Fruit fly (Drosophila melanogaster): Measurements from ENCODE around the gene CG43680.

The CG43680 gene

DNA sequence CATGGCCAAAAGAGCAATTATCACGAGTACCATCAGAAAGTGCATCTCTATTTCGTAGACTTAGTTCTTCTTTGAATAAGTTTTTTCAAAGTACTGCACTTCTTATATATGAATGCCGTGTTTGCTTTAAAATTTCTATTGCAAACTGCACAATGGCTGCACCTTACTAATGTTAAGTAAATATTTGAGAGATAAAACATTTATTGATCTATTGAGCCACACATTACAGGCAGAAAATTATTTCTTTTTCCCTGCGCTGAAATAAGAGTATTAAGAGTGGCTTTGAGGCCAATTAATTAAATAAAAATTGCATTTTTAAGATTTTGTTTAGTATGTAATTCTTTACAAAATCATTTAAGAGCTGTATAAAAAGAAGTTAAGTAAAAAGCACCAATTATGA is at the start of gene CG43680:
CG43680 (minus strand) TSS at position 101 of the 400 bp plus-strand sequence.
- no peak for TF ChIP-seq CG8478 (optimal IDR thresholded peaks at IDR 0.05)
- TF ChIP-seq CTCF (optimal IDR thresholded peaks at IDR 0.05) = no peak

DNA sequence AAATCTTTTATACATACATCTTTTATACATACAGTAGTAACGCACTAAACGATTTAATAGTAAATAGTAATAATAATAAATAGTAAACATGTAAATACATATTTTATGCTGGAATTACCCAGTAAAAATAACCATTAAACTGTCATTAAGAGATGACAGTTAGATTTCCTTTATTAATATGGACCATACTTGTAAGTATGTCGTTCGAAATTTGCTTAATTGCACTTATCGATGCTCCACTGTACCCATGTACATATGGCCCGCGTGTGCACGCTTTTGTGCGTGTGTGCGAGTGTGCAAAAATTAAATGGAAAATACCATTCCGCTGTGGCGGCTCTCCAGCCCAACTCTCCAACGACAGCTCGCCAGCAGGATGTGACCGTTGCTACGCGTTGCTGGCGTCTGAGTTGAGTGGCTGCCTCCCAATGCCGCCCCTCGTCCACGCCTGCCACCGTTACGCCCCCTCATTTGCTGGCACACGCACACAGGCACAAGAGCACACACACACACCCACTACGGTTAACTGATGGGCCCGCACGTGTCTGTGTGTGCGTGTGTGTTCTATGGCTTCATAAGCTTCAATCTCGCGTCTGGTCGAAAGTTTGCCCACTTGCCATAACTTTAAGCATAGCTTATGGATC is 49.6 kb upstream of the CG43680 start:
- no peak for TF ChIP-seq CG8478 (optimal IDR thresholded peaks at IDR 0.05)
- TF ChIP-seq CTCF (optimal IDR thresholded peaks at IDR 0.05) = no peak

DNA sequence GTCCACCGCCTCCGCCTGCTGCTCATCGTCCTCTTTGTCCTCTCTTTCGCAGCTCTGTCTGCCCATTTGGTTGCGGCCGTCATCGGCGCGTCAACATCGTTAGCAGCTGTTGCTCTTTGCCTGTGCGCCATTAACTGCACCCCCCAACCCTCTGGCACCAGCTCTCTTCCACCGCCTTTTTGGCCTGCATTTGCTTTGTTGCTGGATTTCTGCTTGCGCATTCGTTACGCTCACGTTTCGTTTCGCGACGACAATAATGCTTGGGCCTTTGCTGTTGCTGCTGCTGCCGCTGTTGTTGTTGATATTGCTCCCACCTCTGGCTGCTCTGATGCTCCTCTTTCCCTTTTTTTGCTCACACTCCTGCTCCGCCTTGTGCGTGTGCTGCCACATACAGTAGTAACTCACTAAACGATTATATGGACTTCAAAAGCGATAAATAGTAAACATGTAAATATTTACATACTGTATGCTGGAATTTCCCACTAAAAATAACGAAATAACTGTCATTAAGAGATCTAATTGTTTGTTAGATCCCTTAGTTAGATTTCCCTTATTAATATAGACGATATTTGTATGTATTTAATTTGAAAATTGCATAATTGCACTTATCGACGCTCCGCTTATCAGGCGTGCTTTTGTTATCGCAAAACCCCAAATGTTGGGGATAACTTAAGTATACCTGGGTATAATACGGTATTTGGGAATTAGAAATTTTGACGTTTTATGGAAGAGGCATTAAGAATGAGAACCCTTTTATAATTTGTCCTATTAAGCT is 48.7 kb upstream of the CG43680 start:
- TF ChIP-seq CG8478 (optimal IDR thresholded peaks at IDR 0.05) (no peak), CTCF (optimal IDR thresholded peaks at IDR 0.05) (no peak)

DNA sequence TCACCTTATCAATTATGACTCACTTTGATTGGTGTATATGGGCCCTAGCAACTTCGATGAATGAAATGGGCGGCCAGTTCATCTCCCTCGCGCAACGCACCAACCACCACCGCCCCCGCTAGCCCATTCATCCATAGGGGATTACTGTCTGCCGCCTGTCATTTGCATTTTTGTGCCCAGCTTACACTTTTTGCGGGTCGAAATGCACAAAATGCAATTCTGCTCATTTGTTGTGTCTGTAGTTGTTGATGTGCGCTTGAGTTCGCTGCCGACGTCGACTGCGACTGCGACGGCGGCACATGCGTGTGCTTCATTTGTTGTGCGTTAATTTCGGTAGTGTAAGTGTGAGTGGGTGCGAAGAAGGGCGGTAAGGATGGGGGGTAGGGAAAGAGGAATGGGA is 47.8 kb upstream of the CG43680 start:
- TF ChIP-seq CTCF (optimal IDR thresholded peaks at IDR 0.05) (no peak), CG8478 (optimal IDR thresholded peaks at IDR 0.05) (no peak)

DNA sequence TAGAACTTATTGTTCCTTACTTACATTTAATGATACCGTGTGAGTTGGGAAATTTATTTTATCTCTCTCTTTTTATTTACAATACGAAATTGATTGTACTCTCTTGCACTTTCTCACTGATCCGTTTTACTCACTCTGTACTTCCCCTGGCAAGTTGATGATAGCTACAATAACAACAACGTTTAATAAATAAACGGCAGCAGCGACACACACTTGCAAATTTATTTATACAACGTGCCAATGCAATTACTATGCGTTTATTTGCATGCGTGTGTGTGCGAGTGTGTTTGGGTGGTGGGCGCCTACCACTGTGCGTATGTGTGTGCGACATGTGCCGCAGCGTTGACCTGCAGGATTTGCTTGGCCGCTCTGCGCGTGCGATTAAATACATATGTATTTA is 46.4 kb upstream of the CG43680 start:
- no peak for TF ChIP-seq CTCF (optimal IDR thresholded peaks at IDR 0.05)
- no peak for TF ChIP-seq CG8478 (optimal IDR thresholded peaks at IDR 0.05)

DNA sequence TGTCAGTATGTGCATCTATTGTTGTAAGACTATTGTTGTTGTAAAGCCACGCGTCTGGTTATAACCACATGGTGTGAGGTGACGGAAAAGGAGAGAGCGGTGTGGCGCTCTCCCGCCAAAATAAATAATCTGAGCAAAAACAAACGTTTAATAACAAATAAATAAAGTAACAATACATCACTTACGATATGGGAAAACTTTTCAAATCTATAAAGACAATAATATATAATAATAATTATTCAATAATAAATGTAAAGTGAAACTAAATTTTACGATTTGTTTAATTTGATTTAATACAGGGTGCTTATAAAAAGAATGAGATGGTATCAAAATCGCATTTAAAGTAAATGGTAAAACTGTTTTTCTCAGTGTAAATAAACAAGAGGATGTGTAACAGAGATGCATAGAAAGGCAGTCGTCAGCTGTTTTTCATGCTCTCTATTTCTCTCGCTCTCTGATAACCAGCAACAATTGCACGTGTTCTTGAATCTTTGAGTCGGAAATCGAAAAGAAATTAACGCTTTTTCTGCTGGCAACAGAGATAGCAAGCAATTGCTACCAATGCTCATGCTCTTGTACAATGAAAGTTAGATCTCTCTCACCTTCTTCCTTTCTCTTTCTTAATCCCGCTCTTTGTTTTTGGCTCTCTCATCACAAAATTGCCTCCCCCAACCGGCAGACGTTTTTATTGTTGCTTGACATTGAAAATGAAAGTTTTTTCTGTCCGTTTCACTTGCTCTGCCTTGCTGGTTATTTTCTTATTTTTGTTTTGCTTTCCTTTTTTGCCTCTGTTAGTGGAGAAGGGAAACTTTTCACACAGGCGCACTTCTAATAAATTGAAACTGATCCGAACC is 45.7 kb upstream of the CG43680 start:
- TF ChIP-seq CG8478 (optimal IDR thresholded peaks at IDR 0.05) = no peak
- TF ChIP-seq CTCF (optimal IDR thresholded peaks at IDR 0.05) = no peak

DNA sequence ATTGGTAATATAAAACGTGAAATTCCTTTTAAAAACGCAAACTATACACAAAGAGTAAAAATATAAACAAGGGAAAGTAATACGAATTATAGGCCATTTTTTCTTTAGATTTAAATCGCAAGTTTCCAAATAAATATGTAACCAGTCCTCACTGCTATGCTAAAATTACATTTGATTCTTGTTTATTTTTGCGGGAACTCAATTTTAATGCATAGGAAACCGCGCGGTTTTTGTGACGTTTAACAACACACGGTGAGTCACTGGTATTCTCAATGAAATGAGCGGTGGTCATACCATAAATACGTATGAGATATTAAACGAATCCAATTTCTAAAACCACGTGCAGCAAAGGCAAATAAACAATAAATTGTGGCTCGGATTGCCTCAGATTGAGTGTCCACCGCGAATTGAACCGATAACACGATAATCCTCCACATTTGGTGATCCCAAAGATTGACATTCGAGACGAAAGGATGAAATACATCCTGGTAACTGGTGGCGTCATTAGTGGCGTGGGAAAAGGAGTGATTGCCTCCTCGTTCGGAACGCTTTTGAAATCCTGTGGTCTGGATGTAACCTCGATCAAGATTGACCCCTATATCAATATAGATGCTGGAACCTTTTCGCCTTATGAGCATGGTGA is 44.8 kb upstream of the CG43680 start, which contains the start of gene Ctps:
Ctps (plus strand) TSS at position 37 of the 643 bp plus-strand sequence.
- TF ChIP-seq CG8478 (optimal IDR thresholded peaks at IDR 0.05) = no peak
- no peak for TF ChIP-seq CTCF (optimal IDR thresholded peaks at IDR 0.05)

DNA sequence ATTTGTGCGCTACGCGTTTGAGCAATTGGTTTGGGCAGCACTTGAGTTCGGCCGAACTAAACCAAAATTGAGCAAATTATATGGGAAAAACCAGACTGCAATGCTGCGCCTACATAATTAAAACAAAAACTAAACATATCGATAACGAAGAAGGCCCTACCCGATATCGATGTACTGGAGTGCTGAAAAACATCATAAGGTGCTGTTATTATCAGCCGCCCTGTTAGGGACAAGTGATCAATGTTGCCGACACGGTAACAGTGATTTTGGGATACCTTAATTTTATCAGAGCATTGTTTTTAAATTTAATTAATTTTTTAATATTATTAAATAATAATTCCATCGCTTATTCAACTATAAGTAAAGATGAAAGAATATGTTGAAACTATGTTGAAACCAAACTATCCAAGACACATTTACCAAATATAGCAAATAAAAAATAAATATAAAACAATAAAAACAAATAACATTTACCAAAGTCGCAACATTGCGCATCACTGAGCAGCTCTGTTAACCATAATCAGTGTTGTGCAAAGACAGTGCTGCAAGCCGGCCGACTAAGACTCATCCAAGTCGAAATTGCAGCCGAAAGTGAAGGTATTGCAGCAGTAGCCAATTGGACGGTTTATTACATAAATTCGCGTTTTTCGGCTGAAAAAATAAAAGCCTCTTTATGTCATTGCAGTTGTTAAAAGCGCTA is 41.6 kb upstream of the CG43680 start, which contains the start of the genes sstn, Plp and GlyRS:
sstn (minus strand) TSS at position 131 of the 700 bp plus-strand sequence.
Plp (minus strand) TSS at position 136 of the 700 bp plus-strand sequence.
GlyRS (plus strand) TSS at position 554 of the 700 bp plus-strand sequence.
- TF ChIP-seq CG8478 (optimal IDR thresholded peaks at IDR 0.05) (no peak), CTCF (optimal IDR thresholded peaks at IDR 0.05) (no peak)

DNA sequence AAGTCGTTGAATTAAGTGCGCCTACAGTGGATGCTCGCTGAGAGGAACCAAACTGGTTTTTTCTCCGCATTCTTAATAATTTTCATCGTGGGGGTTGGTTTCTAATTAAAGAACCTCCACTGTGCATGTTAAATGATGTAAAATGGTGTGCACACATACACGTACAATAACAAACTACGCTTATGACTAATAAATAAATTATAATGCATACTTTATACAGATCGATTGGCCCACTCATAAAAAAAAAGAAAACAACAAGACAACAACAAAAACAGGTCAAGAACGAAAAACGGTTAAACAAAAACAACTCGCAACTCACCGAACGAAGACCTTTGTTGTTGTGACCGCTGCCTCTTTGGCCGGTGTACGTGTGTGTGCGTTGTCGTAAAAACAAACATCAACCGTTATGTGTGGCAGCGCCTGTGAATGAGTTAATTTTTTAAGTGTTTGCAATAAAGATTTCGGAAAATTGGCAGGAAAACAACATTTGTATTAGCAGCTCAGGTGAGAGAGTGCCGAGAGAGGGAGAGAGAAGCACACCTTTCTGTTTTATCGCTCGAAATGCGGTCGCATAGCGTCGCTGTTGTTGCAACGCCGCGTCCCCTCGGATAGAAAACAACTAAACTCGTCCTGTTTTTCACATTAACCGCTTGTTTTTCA is 40.9 kb upstream of the CG43680 start:
- TF ChIP-seq CTCF (optimal IDR thresholded peaks at IDR 0.05) (no peak), CG8478 (optimal IDR thresholded peaks at IDR 0.05) (no peak)

DNA sequence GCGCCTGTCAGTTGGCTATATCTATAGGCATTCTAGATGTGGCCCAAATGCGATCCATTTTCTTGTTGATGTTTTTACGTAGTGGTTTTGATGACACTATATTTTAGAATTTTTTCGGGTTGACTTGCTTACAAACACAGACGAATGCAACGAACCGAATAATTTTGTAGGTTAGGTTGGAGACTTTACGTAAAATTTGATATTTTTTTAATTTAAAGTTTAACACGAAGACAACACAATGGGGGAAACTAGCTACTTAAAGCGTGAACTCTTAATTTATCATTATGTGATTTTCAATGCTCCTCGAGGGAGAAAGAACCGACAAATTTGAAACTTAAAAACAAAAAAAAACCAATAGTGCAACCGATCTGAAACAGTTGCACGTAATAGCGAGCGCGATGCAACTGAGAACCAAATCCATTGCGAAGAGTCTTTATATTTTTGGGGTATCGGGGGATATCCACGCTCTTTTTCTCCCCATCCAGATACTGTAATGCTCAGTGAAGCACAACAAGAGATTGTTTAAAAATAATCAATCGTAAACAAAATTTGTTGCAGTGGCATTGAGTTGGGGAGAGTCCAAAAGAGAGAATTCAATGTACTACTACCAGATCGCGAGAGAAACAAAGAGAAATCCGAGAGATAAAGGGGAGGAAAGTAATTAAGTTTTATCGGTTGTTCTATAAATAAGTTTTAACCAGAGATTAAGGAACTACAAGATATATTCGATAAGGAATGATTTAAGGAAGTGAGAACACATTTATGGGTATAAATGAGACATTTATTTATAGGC is 36.9 kb upstream of the CG43680 start:
- no peak for TF ChIP-seq CG8478 (optimal IDR thresholded peaks at IDR 0.05)
- no peak for TF ChIP-seq CTCF (optimal IDR thresholded peaks at IDR 0.05)

DNA sequence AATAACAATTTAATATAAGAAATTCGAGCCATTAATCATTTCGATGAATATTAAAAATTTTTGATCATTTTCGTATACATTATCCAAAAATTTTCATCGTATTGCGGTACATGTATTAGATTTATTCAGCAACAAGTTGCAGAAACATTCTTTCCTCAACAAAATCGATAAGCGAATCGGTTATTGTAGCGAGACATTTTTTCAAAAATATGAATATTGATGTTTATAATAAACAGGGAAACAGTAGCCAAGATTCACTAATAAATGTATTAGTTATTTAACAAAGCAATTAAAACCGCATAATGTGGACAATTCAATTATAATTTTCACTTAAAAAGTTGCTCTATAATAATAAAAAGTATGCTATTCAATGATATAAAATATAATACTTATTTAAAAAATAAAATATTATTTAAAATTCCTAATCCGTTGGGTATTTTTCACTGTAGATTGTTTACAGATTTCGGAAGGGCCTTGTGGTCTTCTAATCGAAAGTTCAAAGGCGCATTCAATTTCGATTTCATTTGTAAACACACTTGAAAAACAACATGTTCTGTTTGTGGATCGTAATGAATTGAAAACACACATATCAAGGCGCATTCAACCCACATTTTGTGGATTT is 36.0 kb upstream of the CG43680 start:
- no peak for TF ChIP-seq CTCF (optimal IDR thresholded peaks at IDR 0.05)
- TF ChIP-seq CG8478 (optimal IDR thresholded peaks at IDR 0.05) = no peak

DNA sequence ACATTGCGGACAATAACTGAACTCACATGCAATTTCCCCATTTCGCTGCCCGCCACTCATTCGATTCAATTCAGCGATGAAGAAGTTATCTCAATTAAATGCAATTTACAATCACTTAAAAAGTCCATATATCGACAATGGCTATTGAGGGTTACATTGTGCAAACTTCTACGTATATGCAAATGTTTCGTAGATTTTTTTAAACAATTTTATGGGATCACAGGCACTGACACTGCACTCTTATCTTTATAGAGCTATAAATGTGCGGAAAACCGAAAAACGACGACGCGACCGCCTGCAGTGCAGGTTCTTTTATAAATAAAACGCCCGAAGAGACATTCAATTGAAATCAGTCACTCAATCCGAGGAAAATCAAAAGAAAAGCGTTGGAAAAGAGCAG is 35.1 kb upstream of the CG43680 start:
- TF ChIP-seq CG8478 (optimal IDR thresholded peaks at IDR 0.05) (no peak), CTCF (optimal IDR thresholded peaks at IDR 0.05) (no peak)

All from S2 (cell line).